Fruit fly (Drosophila melanogaster) whole organism, embryonic: ENCODE measurements around the gene unc-4.

Source experiments
- Abd-B ChIP-seq: fragments of 200-800 bp; sonication (Bioruptor generic); optimal IDR thresholded peaks from 2 replicates; lab custom pipeline; 2018; ENCODE audit warnings: missing biosample characterization, mild to moderate bottlenecking, missing genetic modification characterization, moderate library complexity
- Aef1 ChIP-seq: fragments of 200-800 bp; sonication (Bioruptor generic); IDR thresholded peaks from 3 replicates; pipeline ENCODE4 v1.3.6; 2022; ENCODE audit warnings: missing biosample characterization, missing genetic modification characterization
- Bgb ChIP-seq: fragments of 200-800 bp; sonication (Bioruptor generic); IDR thresholded peaks from 2 replicates; pipeline ENCODE4 v1.3.6; 2022; ENCODE audit warnings: missing biosample characterization, missing genetic modification characterization; ENCODE audit not compliant: partially characterized antibody
- C15 ChIP-seq: fragments of 200-800 bp; sonication (Bioruptor generic); IDR thresholded peaks from 3 replicates; pipeline ENCODE4 v1.3.6; 2022; ENCODE audit warnings: missing biosample characterization, missing genetic modification characterization
- CG10543 ChIP-seq: fragments of 200-800 bp; sonication (Bioruptor generic); optimal IDR thresholded peaks from 3 replicates; lab custom pipeline; 2017; ENCODE audit warnings: missing biosample characterization, mild to moderate bottlenecking, missing genetic modification characterization, moderate library complexity
- CG12299 ChIP-seq: fragments of 200-800 bp; sonication (Bioruptor generic); optimal IDR thresholded peaks from 2 replicates; lab custom pipeline; 2018; ENCODE audit warnings: missing biosample characterization, mild to moderate bottlenecking, missing genetic modification characterization
- CG13894 ChIP-seq: fragments of 200-800 bp; sonication (Bioruptor generic); optimal IDR thresholded peaks from 3 replicates; lab custom pipeline; 2018; ENCODE audit warnings: missing biosample characterization, mild to moderate bottlenecking, missing genetic modification characterization, moderate library complexity
- CG17912 ChIP-seq: fragments of 200-800 bp; sonication (Bioruptor generic); optimal IDR thresholded peaks from 2 replicates; lab custom pipeline; 2018; ENCODE audit warnings: missing biosample characterization, mild to moderate bottlenecking, missing genetic modification characterization
- CG18262 ChIP-seq: fragments of 200-800 bp; optimal IDR thresholded peaks from 3 replicates; lab custom pipeline; 2019; ENCODE audit warnings: missing biosample characterization, mild to moderate bottlenecking, missing genetic modification characterization, moderate library complexity
- CG2199 ChIP-seq: fragments of 200-800 bp; sonication (Bioruptor generic); IDR thresholded peaks from 3 replicates; pipeline ENCODE4 v1.3.6; 2022; ENCODE audit warnings: missing biosample characterization, missing genetic modification characterization
- CG2889 ChIP-seq: fragments of 200-800 bp; sonication (Bioruptor generic); IDR thresholded peaks from 3 replicates; pipeline ENCODE4 v1.3.6; 2022; ENCODE audit warnings: missing biosample characterization, missing genetic modification characterization
- CG32767 ChIP-seq: fragments of 200-800 bp; sonication (Bioruptor generic); IDR thresholded peaks from 2 replicates; pipeline ENCODE4 v1.3.6; 2022; ENCODE audit warnings: missing biosample characterization, missing genetic modification characterization
- CG4360 ChIP-seq: fragments of 200-800 bp; sonication (Bioruptor generic); IDR thresholded peaks from 2 replicates; pipeline ENCODE4 v1.3.6; 2022; ENCODE audit warnings: missing biosample characterization, missing genetic modification characterization
- CG8924 ChIP-seq: fragments of 200-800 bp; optimal IDR thresholded peaks from 3 replicates; lab custom pipeline; 2019; ENCODE audit warnings: missing biosample characterization, mild to moderate bottlenecking, missing genetic modification characterization, moderate library complexity
- CG9437 ChIP-seq: fragments of 200-800 bp; sonication (Bioruptor generic); optimal IDR thresholded peaks from 2 replicates; lab custom pipeline; 2018; ENCODE audit warnings: missing biosample characterization, mild to moderate bottlenecking, missing genetic modification characterization
- CG9876 ChIP-seq: fragments of 200-800 bp; sonication (Bioruptor generic); optimal IDR thresholded peaks from 2 replicates; lab custom pipeline; 2016; ENCODE audit warnings: missing biosample characterization, missing genetic modification characterization
- Deaf1 ChIP-seq: fragments of 200-800 bp; optimal IDR thresholded peaks from 3 replicates; lab custom pipeline; 2019; ENCODE audit warnings: missing biosample characterization, mild to moderate bottlenecking, missing genetic modification characterization, moderate library complexity
- Dip3 ChIP-seq: fragments of 200-800 bp; sonication (Bioruptor generic); optimal IDR thresholded peaks from 3 replicates; lab custom pipeline; 2016; ENCODE audit warnings: missing biosample characterization, missing genetic modification characterization
- Dll ChIP-seq: fragments of 200-800 bp; sonication (Bioruptor generic); IDR thresholded peaks from 4 replicates; pipeline ENCODE4 v1.3.6; 2022; ENCODE audit warnings: missing biosample characterization, missing genetic modification characterization; ENCODE audit not compliant: partially characterized antibody
- Drgx ChIP-seq: fragments of 200-800 bp; sonication (Bioruptor generic); IDR thresholded peaks from 2 replicates; pipeline ENCODE4 v1.3.6; 2022; ENCODE audit warnings: missing biosample characterization, missing genetic modification characterization
- Ets65A ChIP-seq: fragments of 200-800 bp; sonication (Bioruptor generic); peaks from one replicate; lab custom pipeline; 2016; ENCODE audit warnings: missing biosample characterization, missing genetic modification characterization
- HLH4C ChIP-seq: fragments of 200-800 bp; sonication (Bioruptor generic); IDR thresholded peaks from 3 replicates; pipeline ENCODE4 v1.3.6; 2022; ENCODE audit warnings: missing biosample characterization, missing genetic modification characterization; ENCODE audit not compliant: partially characterized antibody
- Hey ChIP-seq: fragments of 200-800 bp; sonication (Bioruptor generic); optimal IDR thresholded peaks from 3 replicates; lab custom pipeline; 2018; ENCODE audit warnings: missing biosample characterization, mild to moderate bottlenecking, missing genetic modification characterization
- Jarid2 ChIP-seq: fragments of 200-800 bp; sonication (Bioruptor generic); optimal IDR thresholded peaks from 3 replicates; lab custom pipeline; 2017; ENCODE audit warnings: mild to moderate bottlenecking, missing biosample characterization, missing genetic modification reagents, missing genetic modification characterization
- MBD-R2 ChIP-seq: fragments of 200-800 bp; sonication (Bioruptor generic); IDR thresholded peaks from 2 replicates; pipeline ENCODE4 v1.3.6; 2022; ENCODE audit warnings: missing biosample characterization, missing genetic modification characterization
- Max ChIP-seq: fragments of 200-800 bp; sonication (Bioruptor generic); optimal IDR thresholded peaks from 2 replicates; lab custom pipeline; 2016; ENCODE audit warnings: missing biosample characterization, mild to moderate bottlenecking, missing genetic modification characterization
- Med ChIP-seq: fragments of 200-800 bp; sonication (Bioruptor generic); peaks from one replicate; lab custom pipeline; 2016; ENCODE audit warnings: missing biosample characterization, missing genetic modification characterization, mild to moderate bottlenecking, inconsistent platforms, moderate library complexity
- Nf-YB ChIP-seq: fragments of 200-800 bp; sonication (Bioruptor generic); optimal IDR thresholded peaks from 3 replicates; lab custom pipeline; 2019; ENCODE audit warnings: missing biosample characterization, mild to moderate bottlenecking, missing genetic modification characterization, moderate library complexity
- Spps ChIP-seq: fragments of 200-800 bp; sonication (Bioruptor generic); optimal IDR thresholded peaks from 2 replicates; lab custom pipeline; 2018; ENCODE audit warnings: missing biosample characterization, mild to moderate bottlenecking, missing genetic modification characterization
- abd-A ChIP-seq: fragments of 200-800 bp; sonication (Bioruptor generic); optimal IDR thresholded peaks from 3 replicates; lab custom pipeline; 2019; ENCODE audit warnings: missing biosample characterization, mild to moderate bottlenecking, missing genetic modification characterization, moderate library complexity
- bsh ChIP-seq, 2 experiments: fragments of 200-800 bp; sonication (Bioruptor generic); optimal IDR thresholded peaks; 2 replicates each; lab custom pipeline; 2017 to 2018; ENCODE audit warnings: mild to moderate bottlenecking in 2 of 2, missing biosample characterization in 2 of 2, missing genetic modification characterization in 2 of 2, moderate library complexity in 1 of 2
- chinmo ChIP-seq: fragments of 200-800 bp; sonication (Bioruptor generic); IDR thresholded peaks from 4 replicates; pipeline ENCODE4 v1.3.6; 2022; ENCODE audit warnings: missing biosample characterization, missing genetic modification characterization; ENCODE audit not compliant: partially characterized antibody
- chm ChIP-seq: fragments of 200-800 bp; sonication (Bioruptor generic); IDR thresholded peaks from 2 replicates; pipeline ENCODE4 v1.3.6; 2022; ENCODE audit warnings: missing biosample characterization, missing genetic modification characterization
- danr ChIP-seq: fragments of 200-800 bp; sonication (Bioruptor generic); IDR thresholded peaks from 2 replicates; pipeline ENCODE4 v1.3.6; 2022; ENCODE audit warnings: missing biosample characterization, missing genetic modification characterization
- esg ChIP-seq: fragments of 200-800 bp; sonication (Bioruptor generic); conservative IDR thresholded peaks from 2 replicates; pipeline ENCODE4 v1.3.6; 2022; ENCODE audit warnings: missing biosample characterization, missing genetic modification characterization
- fru ChIP-seq: fragments of >200 bp; optimal IDR thresholded peaks from 2 replicates; lab custom pipeline; 2017
- gem ChIP-seq: fragments of 200-800 bp; sonication (Bioruptor generic); optimal IDR thresholded peaks from 2 replicates; lab custom pipeline; 2019; ENCODE audit warnings: missing biosample characterization, mild to moderate bottlenecking, missing genetic modification characterization, moderate library complexity
- jigr1 ChIP-seq: fragments of 200-800 bp; sonication (Bioruptor generic); IDR thresholded peaks from 3 replicates; pipeline ENCODE4 v1.3.6; 2022; ENCODE audit warnings: missing biosample characterization, missing genetic modification characterization
- knrl ChIP-seq: fragments of 200-800 bp; sonication (Bioruptor generic); IDR thresholded peaks from 3 replicates; pipeline ENCODE4 v1.3.6; 2022; ENCODE audit warnings: missing biosample characterization, missing genetic modification characterization; ENCODE audit not compliant: partially characterized antibody
- otp ChIP-seq: fragments of 200-800 bp; sonication (Bioruptor generic); IDR thresholded peaks from 3 replicates; pipeline ENCODE4, ENCODE4 v1.3.6; 2022; ENCODE audit warnings: missing biosample characterization, missing genetic modification characterization
- pb ChIP-seq: fragments of 200-800 bp; sonication (Bioruptor generic); optimal IDR thresholded peaks from 3 replicates; lab custom pipeline; 2016; ENCODE audit warnings: missing biosample characterization, missing genetic modification characterization
- pros ChIP-seq: fragments of 200-800 bp; sonication (Bioruptor generic); optimal IDR thresholded peaks from 3 replicates; lab custom pipeline; 2019; ENCODE audit warnings: missing biosample characterization, mild to moderate bottlenecking, missing genetic modification characterization, moderate library complexity
- salm ChIP-seq: fragments of 200-800 bp; sonication (Bioruptor generic); optimal IDR thresholded peaks from 2 replicates; lab custom pipeline; 2018; ENCODE audit warnings: missing biosample characterization, mild to moderate bottlenecking, missing genetic modification characterization
- scrt ChIP-seq: fragments of 200-800 bp; sonication (Bioruptor generic); optimal IDR thresholded peaks from 2 replicates; lab custom pipeline; 2018; ENCODE audit warnings: missing biosample characterization, mild to moderate bottlenecking, missing genetic modification characterization, moderate library complexity
- sd ChIP-seq: fragments of 200-800 bp; sonication (Bioruptor generic); optimal IDR thresholded peaks from 3 replicates; lab custom pipeline; 2018; ENCODE audit warnings: missing biosample characterization, mild to moderate bottlenecking, missing genetic modification characterization, moderate library complexity
- seq ChIP-seq: fragments of 200-800 bp; sonication (Bioruptor generic); IDR thresholded peaks from 2 replicates; pipeline ENCODE4 v1.3.6; 2022; ENCODE audit warnings: missing biosample characterization, missing genetic modification characterization
- sqz ChIP-seq: fragments of 200-800 bp; sonication (Bioruptor generic); optimal IDR thresholded peaks from 3 replicates; lab custom pipeline; 2018; ENCODE audit warnings: missing biosample characterization, mild to moderate bottlenecking, missing genetic modification characterization
- tll ChIP-seq, 2 experiments: fragments of 200-800 bp in 1 of 2; fragments of >200 bp in 1 of 2; sonication (Bioruptor generic) in 1 of 2; optimal IDR thresholded peaks; 2 replicates each; lab custom pipeline; 2017 to 2019; ENCODE audit warnings: missing biosample characterization in 2 of 2, missing genetic modification characterization in 2 of 2, mild to moderate bottlenecking in 1 of 2, moderate library complexity in 1 of 2
- unpg ChIP-seq: fragments of 200-800 bp; sonication (Bioruptor generic); optimal IDR thresholded peaks from 3 replicates; lab custom pipeline; 2018; ENCODE audit warnings: missing biosample characterization, mild to moderate bottlenecking, missing genetic modification characterization, moderate library complexity

unc-4 gene

dm6 chrX:17768130-17768697 is at the start of gene unc-4:
unc-4 (plus strand) TSS chrX:17768569.
- TF ChIP-seq gem (tag; lab: Kevin White, UChicago) = no peak
- no peak for TF ChIP-seq unpg (GFP tag; lab: Kevin White, UChicago)
- peak; percentile 53 for TF ChIP-seq sd (tag; lab: Kevin White, UChicago)
- no peak for TF ChIP-seq CG13894 (tag; lab: Kevin White, UChicago)
- TF ChIP-seq knrl (GFP tag; lab: Robert Waterston, UW) = peak; percentile 55; the same call in 1 of the 3 replicates
- peak; percentile 95 for TF ChIP-seq seq (GFP tag; lab: Robert Waterston, UW)
- TF ChIP-seq scrt = peak; percentile 18
- peak; percentile 94 for TF ChIP-seq CG4360
- TF ChIP-seq salm = no peak
- peak; percentile 9 for TF ChIP-seq CG10543 (GFP tag; lab: Kevin White, UChicago)
- TF ChIP-seq Bgb (GFP tag; lab: Robert Waterston, UW) = peak; percentile 48; the same call in 1 of the 2 replicates
- TF ChIP-seq CG18262 (tag; lab: Kevin White, UChicago) = no peak
- TF ChIP-seq jigr1 (GFP tag; lab: Robert Waterston, UW) = no peak
- TF ChIP-seq MBD-R2 (GFP tag; lab: Robert Waterston, UW) = 0 out of 2 replicates have a peak, but pooled peaks have one; percentile 12
- peak; percentile 97 for TF ChIP-seq abd-A (tag; lab: Kevin White, UChicago)
- no peak for TF ChIP-seq CG2889 (GFP tag; lab: Robert Waterston, UW)
- TF ChIP-seq Drgx (GFP tag; lab: Robert Waterston, UW) = no peak
- no peak for TF ChIP-seq fru (lab: Kevin White, UChicago)
- TF ChIP-seq CG12299 (tag; lab: Kevin White, UChicago) = no peak
- 0 out of 3 replicates have a peak, but pooled peaks have one; percentile 37 for TF ChIP-seq HLH4C (GFP tag; lab: Robert Waterston, UW)
- TF ChIP-seq bsh (GFP tag; optimal IDR thresholded peaks at IDR 0.05; lab: Kevin White, UChicago) = no peak
- peak; percentile 92 for TF ChIP-seq Aef1
- TF ChIP-seq CG32767 = peak; percentile 30; the same call in 1 of the 2 replicates
- TF ChIP-seq Jarid2 (GFP tag; lab: Kevin White, UChicago) = peak; percentile 82
- TF ChIP-seq Spps (tag; lab: Kevin White, UChicago) = no peak
- no peak for TF ChIP-seq Ets65A
- peak; percentile 59 for TF ChIP-seq Med (GFP tag; lab: Kevin White, UChicago)
- TF ChIP-seq C15 (GFP tag; lab: Robert Waterston, UW) = no peak
- peak; percentile 63 for TF ChIP-seq Abd-B
- TF ChIP-seq Max (GFP tag; lab: Kevin White, UChicago) = no peak
- peak; percentile 69; the same call in 1 of the 4 replicates for TF ChIP-seq chinmo (GFP tag; lab: Robert Waterston, UW)
- peak; percentile 99 for TF ChIP-seq Nf-YB (GFP tag; lab: Kevin White, UChicago)
- peak; percentile 62 for TF ChIP-seq Deaf1 (tag; lab: Kevin White, UChicago)
- peak; percentile 72 for TF ChIP-seq otp (GFP tag; lab: Robert Waterston, UW)
- peak; percentile 15 for TF ChIP-seq CG8924 (tag; lab: Kevin White, UChicago)
- TF ChIP-seq esg (GFP tag; lab: Robert Waterston, UW) = no peak
- peak; percentile 63 to 98 for TF ChIP-seq tll (GFP tag; optimal IDR thresholded peaks at IDR 0.05; lab: Kevin White, UChicago)
- TF ChIP-seq chm (GFP tag; lab: Robert Waterston, UW) = 0 out of 2 replicates have a peak, but pooled peaks have one; percentile 24
- TF ChIP-seq pros (GFP tag; lab: Kevin White, UChicago) = peak; percentile 13
- 0 out of 4 replicates have a peak, but pooled peaks have one; percentile 29 for TF ChIP-seq Dll
- TF ChIP-seq pb (GFP tag; lab: Kevin White, UChicago) = peak; percentile 33
- TF ChIP-seq danr (GFP tag; lab: Robert Waterston, UW) = no peak
- TF ChIP-seq CG9876 (GFP tag; lab: Kevin White, UChicago) = no peak
- peak; percentile 63 for TF ChIP-seq Hey (tag; lab: Kevin White, UChicago)
- TF ChIP-seq CG17912 (GFP tag; lab: Kevin White, UChicago) = no peak
- TF ChIP-seq sqz (GFP tag; lab: Kevin White, UChicago) = peak; percentile 60
- no peak for TF ChIP-seq Dip3 (GFP tag; lab: Kevin White, UChicago)
- TF ChIP-seq CG9437 (GFP tag; lab: Kevin White, UChicago) = no peak
- TF ChIP-seq CG2199 = no peak
